Fruit fly (Drosophila melanogaster): ENCODE data around the gene eRF3.

The eRF3 gene

DNA sequence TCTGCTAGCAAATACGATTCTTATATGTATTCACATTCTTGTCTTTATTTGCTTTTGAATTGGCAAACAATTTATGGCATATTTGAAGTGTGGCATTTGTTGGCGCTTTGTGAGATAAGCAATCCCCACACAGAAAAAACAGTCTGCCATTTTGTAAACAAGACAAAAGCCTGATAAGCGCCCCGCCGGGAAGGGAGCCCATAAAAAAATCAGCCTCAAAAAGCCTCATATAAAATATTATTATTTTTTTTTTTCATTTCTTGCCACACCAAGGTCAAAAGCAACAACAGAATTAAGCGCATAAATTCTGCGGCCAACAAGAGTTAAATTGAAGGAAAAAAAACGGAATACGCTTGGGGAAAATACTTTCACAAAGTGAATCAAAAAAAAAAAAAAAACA lies 41.1 kb downstream of the eRF3 start (continued):
- TF ChIP-seq CG3065 (GFP tag; optimal IDR thresholded peaks at IDR 0.05): no peak
- peak; percentile 18 for TF ChIP-seq CG15011 (GFP tag; optimal IDR thresholded peaks at IDR 0.05)
- TF ChIP-seq Xrp1 (GFP tag; IDR thresholded peaks at IDR 0.05): 0 out of 2 replicates have a peak, but pooled peaks have one; percentile 21
- no peak for TF ChIP-seq dysf (GFP tag; IDR thresholded peaks at IDR 0.05)
- peak; percentile 27; the same call in 1 of the 2 replicates for TF ChIP-seq chm (GFP tag; IDR thresholded peaks at IDR 0.05)
- peak; percentile 73 for TF ChIP-seq PHDP (tag; optimal IDR thresholded peaks at IDR 0.05)
- no peak for TF ChIP-seq emc (GFP tag; optimal IDR thresholded peaks at IDR 0.05)
- TF ChIP-seq CG12769 (tag; optimal IDR thresholded peaks at IDR 0.05): peak; percentile 19
- no peak for TF ChIP-seq Eip74EF (GFP tag; optimal IDR thresholded peaks at IDR 0.05)
- peak; percentile 91 for TF ChIP-seq CG31224 (GFP tag; IDR thresholded peaks at IDR 0.05)
- peak; percentile 11 for TF ChIP-seq CG3407 (GFP tag; optimal IDR thresholded peaks at IDR 0.05)
- TF ChIP-seq CG15696 (tag; optimal IDR thresholded peaks at IDR 0.05): peak; percentile 7

DNA sequence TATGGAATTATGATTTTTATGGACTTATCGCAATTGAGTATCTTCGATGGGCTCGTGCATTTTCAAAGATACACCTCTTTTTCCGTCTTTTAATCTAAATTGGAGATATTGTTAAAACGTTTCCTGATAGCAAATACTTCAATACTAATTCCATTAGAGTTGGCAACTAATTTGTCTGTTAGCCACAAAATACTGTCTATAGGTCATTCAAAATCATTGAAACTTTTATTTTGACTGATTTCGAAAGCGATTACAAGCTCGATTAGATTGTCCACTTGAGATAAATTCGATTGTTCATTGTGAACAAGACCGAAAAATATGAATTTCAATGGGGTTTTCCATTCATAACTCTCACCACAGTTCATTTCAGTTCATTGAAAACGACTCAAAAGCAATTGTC lies 41.9 kb downstream of the eRF3 start:
- TF ChIP-seq CG3838 (GFP tag; optimal IDR thresholded peaks at IDR 0.05) (no peak), Dbx (GFP tag; IDR thresholded peaks at IDR 0.05) (no peak), Gug (GFP tag; IDR thresholded peaks at IDR 0.05) (no peak), CG1832 (GFP tag; optimal IDR thresholded peaks at IDR 0.05) (no peak), Sox100B (GFP tag; optimal IDR thresholded peaks at IDR 0.05) (no peak), exex (tag; optimal IDR thresholded peaks at IDR 0.05) (peak; percentile 69), Sox102F (GFP tag; optimal IDR thresholded peaks at IDR 0.05) (no peak), CG30403 (GFP tag; optimal IDR thresholded peaks at IDR 0.05) (no peak), CG31388 (GFP tag; optimal IDR thresholded peaks at IDR 0.05) (no peak), CoRest (tag; optimal IDR thresholded peaks at IDR 0.05) (no peak), grn (GFP tag; optimal IDR thresholded peaks at IDR 0.05) (peak; percentile 75)

DNA sequence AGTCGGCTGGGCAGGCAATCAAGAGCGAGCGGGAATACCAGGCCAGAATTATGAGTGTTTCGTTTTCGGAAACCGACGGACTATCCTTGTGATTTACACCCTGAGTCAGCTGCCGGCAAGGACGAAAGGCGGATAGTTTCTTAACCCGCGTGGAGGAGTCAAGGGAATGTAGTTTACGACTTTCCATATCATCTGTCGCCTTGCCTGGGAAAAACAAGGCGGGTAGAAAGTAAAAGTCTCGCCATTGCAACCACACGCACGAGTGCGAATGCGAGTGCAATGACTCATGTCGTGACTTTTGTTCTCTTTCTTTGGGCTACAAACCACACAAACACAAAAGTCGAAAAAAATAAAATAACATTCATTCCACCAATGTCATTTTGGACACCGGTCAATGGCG lies 44.2 kb downstream of the eRF3 start:
- TF ChIP-seq vnd (GFP tag; IDR thresholded peaks at IDR 0.05; ENCODE audit: partially characterized antibody): no peak
- TF ChIP-seq sens (GFP tag): peak; percentile 46
- peak; percentile 75 for TF ChIP-seq cad (GFP tag; optimal IDR thresholded peaks at IDR 0.05)
- TF ChIP-seq CG15479 (GFP tag; optimal IDR thresholded peaks at IDR 0.05): peak; percentile 22
- peak; percentile 20 for TF ChIP-seq Blimp-1 (GFP tag; optimal IDR thresholded peaks at IDR 0.05)
- peak in 1 of 2 experiments; percentile 91 for TF ChIP-seq tll (GFP tag; optimal IDR thresholded peaks at IDR 0.05)

DNA sequence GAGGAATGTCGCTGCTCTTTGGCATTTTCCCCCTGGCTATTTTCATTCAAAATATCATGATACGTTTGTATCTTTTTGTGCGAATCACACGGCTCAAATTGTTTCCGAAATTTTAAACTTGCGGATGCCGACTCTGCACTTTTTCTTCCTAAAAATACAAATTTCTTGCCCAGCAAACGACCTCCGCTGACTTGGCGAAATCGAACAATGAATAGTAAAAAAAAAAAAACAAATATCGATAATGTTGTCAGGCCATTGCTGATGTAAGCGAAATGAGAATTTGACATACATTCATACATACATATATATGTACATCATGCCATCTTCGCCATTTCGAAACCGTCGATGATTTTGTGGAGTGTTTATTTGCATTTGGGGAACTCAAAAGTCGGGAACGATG lies 45.7 kb downstream of the eRF3 start:
- TF ChIP-seq sd (tag; optimal IDR thresholded peaks at IDR 0.05): peak; percentile 48
- no peak for TF ChIP-seq CG12071 (GFP tag; optimal IDR thresholded peaks at IDR 0.05)
- TF ChIP-seq sima (GFP tag; optimal IDR thresholded peaks at IDR 0.05): no peak
- TF ChIP-seq zf30C (GFP tag; optimal IDR thresholded peaks at IDR 0.05): no peak

DNA sequence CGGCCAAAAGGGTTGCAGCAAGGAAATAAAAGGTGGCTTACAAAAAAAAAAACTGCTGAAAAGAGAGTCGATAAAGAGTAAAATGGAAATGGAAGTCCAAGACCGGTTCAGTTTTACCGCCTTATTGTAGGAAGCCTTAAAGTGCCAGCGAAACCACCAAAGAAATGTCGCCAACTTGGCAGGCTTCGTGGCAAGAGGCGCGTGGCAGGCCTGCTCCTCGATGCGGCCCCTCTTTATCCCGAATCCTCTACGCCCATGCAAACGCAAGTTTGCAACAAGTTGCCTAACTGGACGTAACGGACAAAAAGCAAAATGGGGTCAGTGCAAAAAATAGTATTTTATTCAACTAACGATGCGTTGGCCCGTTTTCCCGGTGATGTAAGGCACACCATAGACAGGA lies 46.6 kb downstream of the eRF3 start:
- TF ChIP-seq Optix (GFP tag; IDR thresholded peaks at IDR 0.05): 0 out of 3 replicates have a peak, but pooled peaks have one; percentile 30
- TF ChIP-seq Drgx (GFP tag; IDR thresholded peaks at IDR 0.05): peak; percentile 31; the same call in 1 of the 2 replicates
- no peak for TF ChIP-seq CG32532 (GFP tag; IDR thresholded peaks at IDR 0.05)

All from whole organism, embryonic.